Fruit fly (Drosophila melanogaster) whole organism, embryonic: ENCODE results near the gene CG8925.

Experiments used
- Ada2b ChIP-seq: fragments of 200-800 bp; sonication (Bioruptor generic); IDR thresholded peaks from 2 replicates; pipeline ENCODE4 v1.3.6; 2022; ENCODE audit warnings: missing biosample characterization, missing genetic modification characterization
- CG10959 ChIP-seq: fragments of 200-800 bp; sonication (Bioruptor generic); IDR thresholded peaks from 2 replicates; pipeline ENCODE4 v1.3.6; 2022; ENCODE audit warnings: missing biosample characterization, missing genetic modification characterization
- CG10979 ChIP-seq: fragments of 200-800 bp; sonication (Bioruptor generic); optimal IDR thresholded peaks from 2 replicates; lab custom pipeline; 2018; ENCODE audit warnings: missing biosample characterization, mild to moderate bottlenecking, missing genetic modification characterization, moderate library complexity
- CG12744 ChIP-seq: fragments of 200-800 bp; sonication (Bioruptor generic); optimal IDR thresholded peaks from 2 replicates; lab custom pipeline; 2016; ENCODE audit warnings: missing biosample characterization, missing genetic modification characterization
- CG14860 ChIP-seq: fragments of 200-800 bp; sonication (Bioruptor generic); IDR thresholded peaks from 3 replicates; pipeline ENCODE4 v1.3.6; 2022; ENCODE audit warnings: missing biosample characterization, missing genetic modification characterization; ENCODE audit not compliant: partially characterized antibody
- CG2678 ChIP-seq: fragments of 200-800 bp; sonication (Bioruptor generic); optimal IDR thresholded peaks from 3 replicates; lab custom pipeline; 2019; ENCODE audit warnings: missing biosample characterization, mild to moderate bottlenecking, missing genetic modification characterization, moderate library complexity
- CG32532 ChIP-seq: fragments of 200-800 bp; sonication (Bioruptor generic); IDR thresholded peaks from 2 replicates; pipeline ENCODE4 v1.3.6; 2022; ENCODE audit warnings: missing biosample characterization, missing genetic modification characterization
- CG33213 ChIP-seq: fragments of 200-800 bp; sonication (Bioruptor generic); optimal IDR thresholded peaks from 3 replicates; lab custom pipeline; 2016; ENCODE audit warnings: missing biosample characterization, missing genetic modification characterization
- CG34422 ChIP-seq: fragments of 200-800 bp; sonication (Bioruptor generic); IDR thresholded peaks from 3 replicates; pipeline ENCODE4 v1.3.6; 2022; ENCODE audit warnings: missing biosample characterization, missing genetic modification characterization
- CG4328 ChIP-seq: fragments of 200-800 bp; sonication (Bioruptor generic); optimal IDR thresholded peaks from 3 replicates; lab custom pipeline; 2017; ENCODE audit warnings: missing biosample characterization, missing genetic modification reagents, missing genetic modification characterization
- CG4854 ChIP-seq: fragments of 200-800 bp; sonication (Bioruptor generic); optimal IDR thresholded peaks from 2 replicates; lab custom pipeline; 2016; ENCODE audit warnings: missing biosample characterization, missing genetic modification characterization, inconsistent platforms
- CG9932 ChIP-seq: fragments of 200-800 bp; sonication (Bioruptor generic); IDR thresholded peaks from 2 replicates; pipeline ENCODE4 v1.3.6; 2022; ENCODE audit warnings: missing biosample characterization, missing genetic modification characterization
- D19A ChIP-seq: fragments of 200-800 bp; optimal IDR thresholded peaks from 3 replicates; lab custom pipeline; 2019; ENCODE audit warnings: missing biosample characterization, mild to moderate bottlenecking, missing genetic modification characterization, moderate library complexity
- Dbx ChIP-seq: fragments of 200-800 bp; sonication (Bioruptor generic); IDR thresholded peaks from 3 replicates; pipeline ENCODE4 v1.3.6; 2022; ENCODE audit warnings: missing biosample characterization, missing genetic modification characterization
- Deaf1 ChIP-seq: fragments of 200-800 bp; optimal IDR thresholded peaks from 3 replicates; lab custom pipeline; 2019; ENCODE audit warnings: missing biosample characterization, mild to moderate bottlenecking, missing genetic modification characterization, moderate library complexity
- Dek ChIP-seq: fragments of 200-800 bp; sonication (Bioruptor generic); optimal IDR thresholded peaks from 3 replicates; lab custom pipeline; 2019; ENCODE audit warnings: missing biosample characterization, mild to moderate bottlenecking, missing genetic modification characterization, moderate library complexity
- Drgx ChIP-seq: fragments of 200-800 bp; sonication (Bioruptor generic); IDR thresholded peaks from 2 replicates; pipeline ENCODE4 v1.3.6; 2022; ENCODE audit warnings: missing biosample characterization, missing genetic modification characterization
- Ets97D ChIP-seq: fragments of 200-800 bp; sonication (Bioruptor generic); optimal IDR thresholded peaks from 3 replicates; lab custom pipeline; 2016; ENCODE audit warnings: missing biosample characterization, missing genetic modification characterization
- Gug ChIP-seq: fragments of 200-800 bp; sonication (Bioruptor generic); IDR thresholded peaks from 4 replicates; pipeline ENCODE4 v1.3.6; 2022; ENCODE audit warnings: missing biosample characterization, missing genetic modification characterization
- H15 ChIP-seq: fragments of 200-800 bp; sonication (Bioruptor generic); IDR thresholded peaks from 3 replicates; pipeline ENCODE4 v1.3.6; 2022; ENCODE audit warnings: missing biosample characterization, missing genetic modification characterization
- H2.0 ChIP-seq: fragments of 200-800 bp; sonication (Bioruptor generic); IDR thresholded peaks from 2 replicates; pipeline ENCODE4 v1.3.6; 2022; ENCODE audit warnings: missing biosample characterization, missing genetic modification characterization
- MBD-R2 ChIP-seq: fragments of 200-800 bp; sonication (Bioruptor generic); IDR thresholded peaks from 2 replicates; pipeline ENCODE4 v1.3.6; 2022; ENCODE audit warnings: missing biosample characterization, missing genetic modification characterization
- Med ChIP-seq: fragments of 200-800 bp; sonication (Bioruptor generic); peaks from one replicate; lab custom pipeline; 2016; ENCODE audit warnings: missing biosample characterization, missing genetic modification characterization, mild to moderate bottlenecking, inconsistent platforms, moderate library complexity
- Scr ChIP-seq: fragments of 200-800 bp; sonication (Bioruptor generic); IDR thresholded peaks from 2 replicates; pipeline ENCODE4 v1.3.6; 2022; ENCODE audit warnings: missing biosample characterization, missing genetic modification characterization; ENCODE audit not compliant: partially characterized antibody
- Sox100B ChIP-seq: fragments of 200-800 bp; sonication (Bioruptor generic); optimal IDR thresholded peaks from 3 replicates; lab custom pipeline; 2018; ENCODE audit warnings: missing biosample characterization, mild to moderate bottlenecking, missing genetic modification characterization
- Sry-δ ChIP-seq: fragments of 200-800 bp; sonication (Bioruptor generic); optimal IDR thresholded peaks from 2 replicates; lab custom pipeline; 2016; ENCODE audit warnings: missing biosample characterization, missing genetic modification characterization
- ash1 ChIP-seq: fragments of 200-800 bp; sonication (Bioruptor generic); optimal IDR thresholded peaks from 2 replicates; lab custom pipeline; 2018; ENCODE audit warnings: missing biosample characterization, mild to moderate bottlenecking, missing genetic modification characterization
- chm ChIP-seq: fragments of 200-800 bp; sonication (Bioruptor generic); IDR thresholded peaks from 2 replicates; pipeline ENCODE4 v1.3.6; 2022; ENCODE audit warnings: missing biosample characterization, missing genetic modification characterization
- chn ChIP-seq: fragments of 200-800 bp; sonication (Bioruptor generic); optimal IDR thresholded peaks from 2 replicates; lab custom pipeline; 2016; ENCODE audit warnings: missing biosample characterization, missing genetic modification characterization
- crc ChIP-seq: fragments of 200-800 bp; sonication (Bioruptor generic); optimal IDR thresholded peaks from 2 replicates; lab custom pipeline; 2016; ENCODE audit warnings: missing biosample characterization, missing genetic modification characterization
- danr ChIP-seq: fragments of 200-800 bp; sonication (Bioruptor generic); IDR thresholded peaks from 2 replicates; pipeline ENCODE4 v1.3.6; 2022; ENCODE audit warnings: missing biosample characterization, missing genetic modification characterization
- disco-r ChIP-seq: fragments of 200-800 bp; sonication (Bioruptor generic); optimal IDR thresholded peaks from 2 replicates; lab custom pipeline; 2016; ENCODE audit warnings: missing biosample characterization, missing genetic modification characterization
- gem ChIP-seq: fragments of 200-800 bp; sonication (Bioruptor generic); optimal IDR thresholded peaks from 2 replicates; lab custom pipeline; 2019; ENCODE audit warnings: missing biosample characterization, mild to moderate bottlenecking, missing genetic modification characterization, moderate library complexity
- gro ChIP-seq: fragments of 200-800 bp; sonication (Bioruptor generic); optimal IDR thresholded peaks from 2 replicates; lab custom pipeline; 2016; ENCODE audit warnings: missing biosample characterization, missing genetic modification characterization
- gt ChIP-seq: fragments of 200-800 bp; sonication (Bioruptor generic); IDR thresholded peaks from 2 replicates; pipeline ENCODE4 v1.3.6; 2022; ENCODE audit warnings: missing biosample characterization, missing genetic modification characterization
- lbe ChIP-seq: fragments of 200-800 bp; sonication (Bioruptor generic); optimal IDR thresholded peaks from 2 replicates; lab custom pipeline; 2016; ENCODE audit warnings: missing biosample characterization, mild to moderate bottlenecking, missing genetic modification characterization
- nom ChIP-seq: fragments of 200-800 bp; sonication (Bioruptor generic); optimal IDR thresholded peaks from 2 replicates; lab custom pipeline; 2017; ENCODE audit warnings: missing biosample characterization, missing genetic modification characterization, mild to moderate bottlenecking, moderate library complexity, missing genetic modification reagents
- stwl ChIP-seq: fragments of 200-800 bp; sonication (Bioruptor generic); optimal IDR thresholded peaks from 3 replicates; lab custom pipeline; 2018; ENCODE audit warnings: missing biosample characterization, mild to moderate bottlenecking, missing genetic modification characterization, moderate library complexity
- tin ChIP-seq: fragments of 200-800 bp; sonication (Bioruptor generic); optimal IDR thresholded peaks from 3 replicates; lab custom pipeline; 2016; ENCODE audit warnings: missing biosample characterization, missing genetic modification characterization
- vfl ChIP-seq: fragments of 200-800 bp; sonication (Bioruptor generic); optimal IDR thresholded peaks from 2 replicates; lab custom pipeline; 2016; ENCODE audit warnings: missing biosample characterization, missing genetic modification characterization
- vvl ChIP-seq: fragments of 200-800 bp; sonication (Bioruptor generic); IDR thresholded peaks from 2 replicates; pipeline ENCODE4 v1.3.6; 2022; ENCODE audit warnings: missing biosample characterization, missing genetic modification characterization
- zfh1 ChIP-seq: fragments of 200-800 bp; sonication (Bioruptor generic); IDR thresholded peaks from 3 replicates; pipeline ENCODE4 v1.3.6; 2022; ENCODE audit warnings: missing biosample characterization, missing genetic modification characterization

Gene CG8925

dm6 chr3R:16154263-16154662, 17.5 kb upstream of the CG8925 start:
- TF ChIP-seq gem (tag; lab: Kevin White, UChicago) = peak; percentile 13
- no peak for TF ChIP-seq CG10979 (tag; lab: Kevin White, UChicago)
- TF ChIP-seq lbe (GFP tag; lab: Kevin White, UChicago) = peak; percentile 44
- TF ChIP-seq CG4328 (GFP tag; lab: Kevin White, UChicago) = no peak
- no peak for TF ChIP-seq MBD-R2 (GFP tag; lab: Robert Waterston, UW)
- peak; percentile 57 for TF ChIP-seq Drgx (GFP tag; lab: Robert Waterston, UW)
- no peak for TF ChIP-seq CG32532 (GFP tag; lab: Robert Waterston, UW)
- TF ChIP-seq Ada2b (GFP tag; lab: Robert Waterston, UW) = no peak
- TF ChIP-seq Sry-δ (GFP tag; lab: Kevin White, UChicago) = no peak
- TF ChIP-seq CG9932 (GFP tag; lab: Robert Waterston, UW) = no peak
- no peak for TF ChIP-seq CG12744 (GFP tag; lab: Kevin White, UChicago)
- TF ChIP-seq CG4854 (GFP tag; lab: Kevin White, UChicago) = no peak
- TF ChIP-seq CG34422 (GFP tag; lab: Robert Waterston, UW) = no peak
- TF ChIP-seq CG10959 = no peak
- no peak for TF ChIP-seq danr (GFP tag; lab: Robert Waterston, UW)
- TF ChIP-seq Gug (GFP tag; lab: Robert Waterston, UW) = no peak
- TF ChIP-seq Sox100B (GFP tag; lab: Kevin White, UChicago) = no peak
- no peak for TF ChIP-seq H15 (GFP tag; lab: Robert Waterston, UW)
- no peak for TF ChIP-seq tin (GFP tag; lab: Kevin White, UChicago)
- no peak for TF ChIP-seq ash1 (GFP tag; lab: Kevin White, UChicago)
- no peak for TF ChIP-seq Scr
- no peak for TF ChIP-seq vvl (GFP tag; lab: Robert Waterston, UW)
- no peak for TF ChIP-seq vfl
- TF ChIP-seq stwl = no peak
- no peak for TF ChIP-seq chm (GFP tag; lab: Robert Waterston, UW)
- TF ChIP-seq gt (GFP tag; lab: Robert Waterston, UW) = no peak
- TF ChIP-seq H2.0 (GFP tag; lab: Robert Waterston, UW) = no peak
- no peak for TF ChIP-seq zfh1 (GFP tag; lab: Robert Waterston, UW)
- no peak for TF ChIP-seq chn (GFP tag; lab: Kevin White, UChicago)
- TF ChIP-seq nom (GFP tag; lab: Kevin White, UChicago) = peak; percentile 24
- TF ChIP-seq gro (GFP tag; lab: Kevin White, UChicago) = no peak
- TF ChIP-seq crc (GFP tag; lab: Kevin White, UChicago) = no peak
- TF ChIP-seq disco-r (GFP tag; lab: Kevin White, UChicago) = no peak
- peak; percentile 58 for TF ChIP-seq D19A
- no peak for TF ChIP-seq CG33213
- TF ChIP-seq CG2678 (tag; lab: Kevin White, UChicago) = peak; percentile 2
- TF ChIP-seq Dbx (GFP tag; lab: Robert Waterston, UW) = no peak
- no peak for TF ChIP-seq CG14860
- no peak for TF ChIP-seq Dek (tag; lab: Kevin White, UChicago)

- no peak for TF ChIP-seq CG4854 (GFP tag; lab: Kevin White, UChicago)
- TF ChIP-seq Deaf1 (tag; lab: Kevin White, UChicago) = peak; percentile 42
- TF ChIP-seq Med (GFP tag; lab: Kevin White, UChicago) = peak; percentile 28
- TF ChIP-seq Ets97D (GFP tag; lab: Kevin White, UChicago) = no peak
These were observed 17.1 kb upstream of the CG8925 start, which contains the start of gene CG6006 for dm6 chr3R:16154682-16155081. CG6006 (plus strand) TSS chr3R:16154982.
